Fruit fly (Drosophila melanogaster): ENCODE measurements around the gene CG8112.
A peak's percentile ranks its signal among the peaks of the same experiment; 100 is the strongest.

Gene CG8112

DNA sequence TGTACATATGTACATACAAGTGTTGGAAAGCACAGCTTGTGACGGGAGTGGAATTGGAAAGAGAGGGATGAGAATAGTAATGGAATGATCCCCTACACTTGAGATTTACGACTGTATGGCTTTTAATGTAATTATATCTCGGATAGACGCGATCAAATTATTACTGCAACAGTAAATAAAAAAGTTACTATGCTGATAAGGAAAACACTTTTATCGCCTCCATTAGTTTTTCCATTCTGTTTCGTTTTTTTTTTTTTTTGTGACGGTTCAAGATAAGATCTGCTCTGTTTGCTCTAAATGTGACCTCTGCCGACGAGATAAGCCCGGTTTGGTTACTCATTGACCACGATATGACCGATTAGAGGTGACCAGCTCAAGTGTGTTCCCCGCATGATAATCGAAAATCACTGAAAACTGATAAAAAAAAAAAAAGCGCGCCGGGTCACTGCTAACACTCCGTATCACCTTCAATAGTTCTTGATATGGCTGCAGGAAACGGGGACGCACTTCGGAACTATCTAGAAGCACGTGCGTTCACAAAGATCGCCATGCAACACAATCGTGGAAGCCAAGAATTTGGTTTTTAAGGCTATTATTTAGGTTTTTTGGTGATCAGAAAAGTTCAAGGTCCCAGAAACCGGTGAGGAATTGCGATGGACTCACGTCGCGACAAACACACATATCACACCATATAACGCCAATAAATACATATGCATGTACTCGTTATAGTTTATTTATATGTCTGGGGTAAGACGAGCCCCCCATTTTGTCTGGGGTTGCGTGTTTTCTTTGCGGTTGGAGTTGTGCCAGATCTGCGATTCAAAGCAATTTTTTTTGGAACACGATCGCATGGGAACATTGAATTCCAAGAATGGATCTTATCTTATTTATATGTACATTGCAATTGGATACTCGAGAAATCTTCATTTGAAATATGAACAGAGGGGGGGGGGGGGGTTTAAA is 41.9 kb upstream of the CG8112 start, which contains the start of gene p (continued):
- 0 out of 2 replicates have a peak, but pooled peaks have one; percentile 34 for TF ChIP-seq CG11294 (GFP tag; IDR thresholded peaks at IDR 0.05)
- TF ChIP-seq Hr4 (GFP tag; optimal IDR thresholded peaks at IDR 0.05): peak; percentile 46
- peak; percentile 58 for TF ChIP-seq Eip75B (GFP tag; optimal IDR thresholded peaks at IDR 0.05)
- peak; percentile 58 for TF ChIP-seq Sox102F (GFP tag; optimal IDR thresholded peaks at IDR 0.05)
- TF ChIP-seq Ets21C (GFP tag; optimal IDR thresholded peaks at IDR 0.05): no peak
- TF ChIP-seq Gug (GFP tag; IDR thresholded peaks at IDR 0.05): peak; percentile 27; the same call in 1 of the 2 replicates
- TF ChIP-seq svp (GFP tag): peak; percentile 92
- TF ChIP-seq CG32006 (GFP tag; optimal IDR thresholded peaks at IDR 0.05): peak; percentile 51
- peak; percentile 32 for TF ChIP-seq CG10631 (GFP tag; optimal IDR thresholded peaks at IDR 0.05)
- peak; percentile 67 for TF ChIP-seq CG8119 (GFP tag; IDR thresholded peaks at IDR 0.05)
- peak; percentile 87 for TF ChIP-seq Eip78C (GFP tag)
- 0 out of 2 replicates have a peak, but pooled peaks have one; percentile 32 for TF ChIP-seq CG15336 (GFP tag; IDR thresholded peaks at IDR 0.05)
- peak; percentile 66; the same call in 2 of the 3 replicates for TF ChIP-seq eg (GFP tag; IDR thresholded peaks at IDR 0.05)
- peak; percentile 53 for TF ChIP-seq CG31627 (GFP tag; optimal IDR thresholded peaks at IDR 0.05)
- no peak for TF ChIP-seq Hr38 (GFP tag; optimal IDR thresholded peaks at IDR 0.05)
- no peak for TF ChIP-seq dac (GFP tag; optimal IDR thresholded peaks at IDR 0.05)

DNA sequence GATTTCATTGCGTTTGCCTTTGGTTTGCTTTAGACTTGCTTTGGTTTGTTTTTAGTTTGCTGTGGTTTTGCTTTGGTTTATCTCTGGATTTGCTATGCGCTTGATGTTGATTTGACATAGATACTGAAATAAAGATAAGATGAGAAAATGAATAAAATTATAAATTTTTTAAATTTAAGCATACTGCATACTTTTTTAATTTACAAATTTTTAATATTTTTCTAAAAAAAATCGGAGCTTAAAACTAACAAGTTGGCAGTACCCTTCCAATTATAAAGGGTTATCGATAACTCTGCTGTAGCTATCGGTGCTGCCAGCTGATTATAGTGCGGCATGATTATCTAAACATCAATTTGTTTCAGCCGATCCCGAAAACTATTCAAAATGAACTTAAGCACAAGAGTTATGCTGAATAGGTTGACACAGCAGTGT is 38.9 kb upstream of the CG8112 start, which contains the start of gene mRpL19:
TSS of gene mRpL19 (plus strand) at position 307 of the 432 bp plus-strand sequence.
- TF ChIP-seq CG32006 (GFP tag; optimal IDR thresholded peaks at IDR 0.05): no peak
- peak; percentile 31 for TF ChIP-seq esn (GFP tag; optimal IDR thresholded peaks at IDR 0.05)
- TF ChIP-seq salr (GFP tag; optimal IDR thresholded peaks at IDR 0.05): no peak
- TF ChIP-seq Sox14 (GFP tag; optimal IDR thresholded peaks at IDR 0.05): peak; percentile 9
- no peak for TF ChIP-seq CG16779 (tag; optimal IDR thresholded peaks at IDR 0.05)
- peak; percentile 6 for TF ChIP-seq Met (GFP tag; optimal IDR thresholded peaks at IDR 0.05)
- TF ChIP-seq CG6854 (GFP tag; optimal IDR thresholded peaks at IDR 0.05): no peak
- peak; percentile 1 for TF ChIP-seq Eip75B (GFP tag; optimal IDR thresholded peaks at IDR 0.05)
- peak; percentile 9 for TF ChIP-seq Hr4 (GFP tag; optimal IDR thresholded peaks at IDR 0.05)
- TF ChIP-seq Ets96B (tag; optimal IDR thresholded peaks at IDR 0.05): peak; percentile 30
- TF ChIP-seq Sox102F (GFP tag; optimal IDR thresholded peaks at IDR 0.05): peak; percentile 1
- no peak for TF ChIP-seq CG31627 (GFP tag; optimal IDR thresholded peaks at IDR 0.05)
- peak; percentile 13 for TF ChIP-seq OdsH (GFP tag; optimal IDR thresholded peaks at IDR 0.05)
- TF ChIP-seq ss (GFP tag; optimal IDR thresholded peaks at IDR 0.05): no peak
- TF ChIP-seq CG3919 (GFP tag; optimal IDR thresholded peaks at IDR 0.05): no peak
- no peak for TF ChIP-seq CG34406 (GFP tag; optimal IDR thresholded peaks at IDR 0.05)
- peak; percentile 30 for TF ChIP-seq Smox (GFP tag; optimal IDR thresholded peaks at IDR 0.05)
- TF ChIP-seq Sox15 (GFP tag; optimal IDR thresholded peaks at IDR 0.05): no peak
- TF ChIP-seq CG15336 (GFP tag; IDR thresholded peaks at IDR 0.05): peak; percentile 10; the same call in 1 of the 2 replicates
- no peak for TF ChIP-seq Hr39 (GFP tag; optimal IDR thresholded peaks at IDR 0.05)
- peak; percentile 85 for TF ChIP-seq Eip78C (GFP tag)
- no peak for TF ChIP-seq Blimp-1 (GFP tag; optimal IDR thresholded peaks at IDR 0.05)
- peak; percentile 46 for TF ChIP-seq CG3032 (tag; optimal IDR thresholded peaks at IDR 0.05)

DNA sequence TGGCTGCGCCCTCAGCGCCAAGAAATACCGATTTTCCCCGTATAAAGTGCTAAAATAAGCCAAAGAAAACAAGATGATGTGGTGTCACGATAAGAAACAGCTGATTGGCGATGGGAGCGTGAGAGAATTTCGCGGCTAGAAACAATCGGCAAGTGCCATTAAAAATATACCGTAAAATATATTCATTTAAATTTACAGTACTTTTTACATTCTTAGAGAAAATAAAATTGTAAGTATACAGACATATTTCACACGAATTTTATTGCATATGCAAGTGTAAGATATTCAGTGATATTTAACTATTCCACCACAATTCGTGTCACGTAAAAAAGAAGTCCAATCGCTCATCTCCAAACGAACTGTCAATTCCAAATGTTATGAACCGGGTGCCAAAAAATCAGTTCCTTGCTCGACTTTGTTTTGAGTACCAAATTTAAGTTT is 36.2 kb upstream of the CG8112 start, which contains the start of the genes Unc50, CG11755 and CG8043:
TSS of gene Unc50 (minus strand) at position 54 of the 441 bp plus-strand sequence.
TSS of gene CG11755 (plus strand) at position 356 of the 441 bp plus-strand sequence.
TSS of gene CG8043 (plus strand) at position 356 of the 441 bp plus-strand sequence.
- peak; percentile 74 for TF ChIP-seq Eip75B (GFP tag; optimal IDR thresholded peaks at IDR 0.05)
- TF ChIP-seq Sox15 (GFP tag; optimal IDR thresholded peaks at IDR 0.05): peak; percentile 62
- TF ChIP-seq CG8319 (GFP tag; optimal IDR thresholded peaks at IDR 0.05): peak; percentile 41
- peak; percentile 81 for TF ChIP-seq acj6 (GFP tag; optimal IDR thresholded peaks at IDR 0.05)
- peak; percentile 24 for TF ChIP-seq fd85E (GFP tag; optimal IDR thresholded peaks at IDR 0.05)
- TF ChIP-seq CG10631 (GFP tag; optimal IDR thresholded peaks at IDR 0.05): peak; percentile 77
- TF ChIP-seq CG32006 (GFP tag; optimal IDR thresholded peaks at IDR 0.05): peak; percentile 68
- peak; percentile 83 for TF ChIP-seq lz (GFP tag; optimal IDR thresholded peaks at IDR 0.05)
- TF ChIP-seq CG3919 (GFP tag; optimal IDR thresholded peaks at IDR 0.05): peak; percentile 74
- TF ChIP-seq ss (GFP tag; optimal IDR thresholded peaks at IDR 0.05): no peak
- no peak for TF ChIP-seq CG1621 (tag; optimal IDR thresholded peaks at IDR 0.05)
- peak; percentile 86 for TF ChIP-seq esn (GFP tag; optimal IDR thresholded peaks at IDR 0.05)
- no peak for TF ChIP-seq net (GFP tag; optimal IDR thresholded peaks at IDR 0.05)
- peak; percentile 74 for TF ChIP-seq Ets96B (tag; optimal IDR thresholded peaks at IDR 0.05)
- TF ChIP-seq CG6854 (GFP tag; optimal IDR thresholded peaks at IDR 0.05): no peak
- peak; percentile 63 for TF ChIP-seq CG11762 (GFP tag; optimal IDR thresholded peaks at IDR 0.05; ENCODE audit: insufficient read depth)
- peak; percentile 80 for TF ChIP-seq Sox102F (GFP tag; optimal IDR thresholded peaks at IDR 0.05)
- peak; percentile 77 for TF ChIP-seq pdm3 (GFP tag; optimal IDR thresholded peaks at IDR 0.05)
- TF ChIP-seq dac (GFP tag; optimal IDR thresholded peaks at IDR 0.05): peak; percentile 40
- TF ChIP-seq Ets21C (GFP tag; optimal IDR thresholded peaks at IDR 0.05): peak; percentile 76
- TF ChIP-seq Eip93F (GFP tag; optimal IDR thresholded peaks at IDR 0.05): peak; percentile 56
- TF ChIP-seq CG6163 (GFP tag; IDR thresholded peaks at IDR 0.05): peak; percentile 67
- no peak for TF ChIP-seq Eip78C (GFP tag)
- no peak for TF ChIP-seq vri (GFP tag; optimal IDR thresholded peaks at IDR 0.05)
- TF ChIP-seq CG4318 (GFP tag; optimal IDR thresholded peaks at IDR 0.05): no peak
